Worm (Caenorhabditis elegans): ENCODE measurements around the gene F56C3.8.
"Not testable (repeated sequence)": the region's sequence is repeated elsewhere in the genome, so short reads cannot be mapped to it uniquely, and the experiment has no call there.

DNA sequence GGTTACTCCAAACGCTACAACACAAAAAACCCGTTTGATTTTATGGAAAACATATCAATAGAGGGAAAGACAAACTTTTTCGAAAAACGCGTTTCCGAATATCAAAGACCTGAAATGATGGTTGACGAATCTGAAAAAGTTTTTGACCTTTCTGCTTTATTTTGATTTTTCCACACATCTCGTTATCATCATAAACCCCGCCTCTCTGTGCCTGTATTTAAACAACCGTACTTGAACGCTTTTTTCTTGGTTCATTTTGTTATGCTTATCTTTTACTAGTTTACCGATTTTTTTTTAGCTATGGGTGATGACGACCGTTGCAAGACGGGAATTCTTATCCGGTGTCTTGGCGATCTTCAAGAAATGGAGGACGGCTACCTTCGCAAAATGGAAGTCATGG, 46.3 kb upstream of the F56C3.8 start, which contains the start of gene F19G12.1:
- TF ChIP-seq ceh-9 (tag; optimal IDR thresholded peaks at IDR 0.05); C08G9.2 (tag; optimal IDR thresholded peaks at IDR 0.05); pqm-1 (tag; optimal IDR thresholded peaks at IDR 0.05); npax-4 (tag; optimal IDR thresholded peaks at IDR 0.05); tbx-2 (tag; optimal IDR thresholded peaks at IDR 0.05); syd-9 (tag; optimal IDR thresholded peaks at IDR 0.05); dmd-4 (tag; optimal IDR thresholded peaks at IDR 0.05; ENCODE audit: borderline replicate concordance): not testable (repeated sequence)

Measured in whole organism, late embryonic.